Worm (Caenorhabditis elegans): ENCODE measurements around the gene F32D8.12.

Gene F32D8.12

DNA sequence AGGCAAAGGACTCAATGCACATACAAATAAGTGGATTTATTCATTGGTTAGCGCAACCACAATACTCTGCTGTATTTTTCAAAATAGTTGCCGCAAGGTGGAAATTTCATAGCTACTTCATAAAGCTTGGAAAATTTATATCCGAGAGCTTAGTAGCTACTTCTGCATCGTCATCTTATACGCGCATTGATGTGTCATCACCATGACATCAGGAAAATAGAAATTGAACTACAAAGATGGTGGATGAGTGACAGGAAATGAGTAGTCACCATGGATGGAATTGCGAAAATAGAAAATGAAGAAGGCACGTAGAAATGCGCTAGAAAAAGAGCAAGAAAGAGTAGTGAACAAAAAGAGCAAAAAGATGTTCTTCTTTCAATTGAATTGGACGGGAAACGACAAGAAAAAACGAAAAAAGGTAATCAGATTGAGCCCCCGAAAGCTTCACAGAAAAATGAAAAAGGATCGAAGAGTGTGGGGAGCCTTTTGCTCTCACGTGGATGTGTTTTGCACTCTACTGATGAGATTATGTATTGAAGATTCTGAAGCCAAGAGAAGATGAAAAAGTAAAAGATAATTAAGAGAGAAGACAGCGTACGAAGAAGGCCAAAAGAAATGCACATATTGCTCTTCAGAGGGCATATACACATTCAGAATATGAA is 15.8 kb downstream of the F32D8.12 start:
- TF ChIP-seq unc-62 (GFP tag; optimal IDR thresholded peaks at IDR 0.05 in 1 of 2): peak in 1 of 2 experiments; percentile 90
- TF ChIP-seq unc-62 (tag; optimal IDR thresholded peaks at IDR 0.05): no peak
- peak; percentile 79 for TF ChIP-seq aha-1 (tag)
- TF ChIP-seq ZK546.5 (tag; optimal IDR thresholded peaks at IDR 0.05): no peak
- TF ChIP-seq daf-8 (GFP tag; IDR thresholded peaks at IDR 0.05): no peak
- peak in 1 of 2 experiments; percentile 44 for TF ChIP-seq lsy-2 (tag; optimal IDR thresholded peaks at IDR 0.05)
- TF ChIP-seq ctbp-1 (GFP tag; IDR thresholded peaks at IDR 0.05): peak; percentile 68; the same call in 1 of the 2 replicates
- TF ChIP-seq Y48G9A.11 (GFP tag; IDR thresholded peaks at IDR 0.05): no peak
- TF ChIP-seq saeg-2 (GFP tag; IDR thresholded peaks at IDR 0.05): no peak
- no peak for TF ChIP-seq zag-1 (tag; optimal IDR thresholded peaks at IDR 0.05)
- no peak for TF ChIP-seq ceh-28 (tag; optimal IDR thresholded peaks at IDR 0.05)
- no peak for TF ChIP-seq nhr-6 (tag; optimal IDR thresholded peaks at IDR 0.05)
- TF ChIP-seq attf-4 (tag; optimal IDR thresholded peaks at IDR 0.05): no peak
- TF ChIP-seq snpc-1.2 (GFP tag; IDR thresholded peaks at IDR 0.05): no peak
- no peak for TF ChIP-seq dmd-6 (GFP tag; IDR thresholded peaks at IDR 0.05)
- TF ChIP-seq pqm-1 (tag; optimal IDR thresholded peaks at IDR 0.05): no peak
- peak; percentile 92 for TF ChIP-seq ces-1 (GFP tag; optimal IDR thresholded peaks at IDR 0.05)
- peak; percentile 74 for TF ChIP-seq fkh-10 (GFP tag; optimal IDR thresholded peaks at IDR 0.05)
- TF ChIP-seq lin-38 (GFP tag; IDR thresholded peaks at IDR 0.05): no peak
- no peak for TF ChIP-seq tag-97 (GFP tag; IDR thresholded peaks at IDR 0.05)
- peak in 1 of 2 experiments; percentile 24 for TF ChIP-seq hif-1 (tag; optimal IDR thresholded peaks at IDR 0.05)
- no peak for TF ChIP-seq aly-2 (tag; optimal IDR thresholded peaks at IDR 0.05)
- no peak for TF ChIP-seq hmg-1.1 (GFP tag; IDR thresholded peaks at IDR 0.05)
- no peak for TF ChIP-seq vab-7 (GFP tag; IDR thresholded peaks at IDR 0.05)
- TF ChIP-seq spr-3 (GFP tag; optimal IDR thresholded peaks at IDR 0.05): no peak

- TF ChIP-seq mdl-1 (tag; optimal IDR thresholded peaks at IDR 0.05) (peak in 1 of 2 experiments; percentile 18), daf-16 (GFP tag; optimal IDR thresholded peaks at IDR 0.05) (no peak), daf-16 (tag; optimal IDR thresholded peaks at IDR 0.05) (peak; percentile 0), unc-62 (GFP tag; optimal IDR thresholded peaks at IDR 0.05 in 1 of 2) (peak in 1 of 2 experiments; percentile 76), unc-62 (tag; optimal IDR thresholded peaks at IDR 0.05) (no peak), daf-19 (GFP tag; conservative IDR thresholded peaks at IDR 0.05) (no peak), hlh-30 (tag; optimal IDR thresholded peaks at IDR 0.05; ENCODE audit: insufficient read depth) (peak; percentile 39)
These were observed 17.6 kb downstream of the F32D8.12 start for ce11 chrV:10873190-10873589.

DNA sequence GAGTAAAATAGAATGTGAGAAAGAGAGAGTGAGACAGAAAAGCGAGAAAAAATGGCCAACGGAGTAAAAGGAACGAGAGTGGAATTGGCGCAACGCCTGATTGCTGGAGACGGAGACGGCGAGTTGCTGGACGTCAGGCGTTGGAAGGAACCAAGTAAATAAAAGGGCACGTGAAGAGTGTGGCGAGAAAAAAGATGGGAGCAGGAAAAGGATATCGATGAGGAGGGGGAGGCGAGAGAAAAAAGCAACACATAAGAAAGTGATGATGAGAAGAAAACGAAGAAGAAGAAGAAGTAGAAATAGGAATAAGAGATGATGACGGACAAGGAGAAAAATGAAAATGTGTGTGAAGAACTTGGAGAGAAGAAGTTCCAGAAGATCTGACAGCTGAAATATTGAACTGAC is 19.4 kb downstream of the F32D8.12 start:
- TF ChIP-seq hmg-1.1 (GFP tag; IDR thresholded peaks at IDR 0.05): peak; percentile 87
- no peak for TF ChIP-seq pha-4 (GFP tag; IDR thresholded peaks at IDR 0.05)
- TF ChIP-seq pha-4 (tag; optimal IDR thresholded peaks at IDR 0.05): peak; percentile 26
- peak; percentile 12 for TF ChIP-seq ceh-32 (tag; optimal IDR thresholded peaks at IDR 0.05; ENCODE audit: poor library complexity)
- TF ChIP-seq fkh-10 (GFP tag; optimal IDR thresholded peaks at IDR 0.05): peak; percentile 92
- TF ChIP-seq egl-27 (tag; optimal IDR thresholded peaks at IDR 0.05): no peak
- peak; percentile 60; the same call in 1 of the 2 replicates for TF ChIP-seq set-16 (GFP tag; IDR thresholded peaks at IDR 0.05)
- no peak for TF ChIP-seq dmd-8 (GFP tag; IDR thresholded peaks at IDR 0.05)
- peak; percentile 17 for TF ChIP-seq nhr-102 (tag; optimal IDR thresholded peaks at IDR 0.05)
- TF ChIP-seq hlh-11 (tag; optimal IDR thresholded peaks at IDR 0.05): peak; percentile 93
- TF ChIP-seq hlh-30 (tag; optimal IDR thresholded peaks at IDR 0.05; ENCODE audit: insufficient read depth): peak; percentile 99
- peak; percentile 99 for TF ChIP-seq aha-1 (tag)
- no peak for TF ChIP-seq nhr-41 (GFP tag; IDR thresholded peaks at IDR 0.05)
- TF ChIP-seq unc-39 (tag; optimal IDR thresholded peaks at IDR 0.05): no peak
- peak; percentile 88 for TF ChIP-seq nhr-11 (tag; optimal IDR thresholded peaks at IDR 0.05)
- TF ChIP-seq zfp-2 (tag; optimal IDR thresholded peaks at IDR 0.05): no peak
- no peak for TF ChIP-seq tag-97 (GFP tag; IDR thresholded peaks at IDR 0.05)
- peak; percentile 25 for TF ChIP-seq ces-1 (GFP tag; optimal IDR thresholded peaks at IDR 0.05)
- no peak for TF ChIP-seq cey-2 (tag; optimal IDR thresholded peaks at IDR 0.05; ENCODE audit: borderline replicate concordance, insufficient read depth)
- TF ChIP-seq gei-8 (GFP tag; optimal IDR thresholded peaks at IDR 0.05): peak; percentile 47
- no peak for TF ChIP-seq nhr-237 (tag; optimal IDR thresholded peaks at IDR 0.05)
- TF ChIP-seq daf-19 (GFP tag; conservative IDR thresholded peaks at IDR 0.05): no peak
- peak; percentile 75 for TF ChIP-seq rbr-2 (tag; optimal IDR thresholded peaks at IDR 0.05)
- no peak for TF ChIP-seq php-3 (GFP tag; IDR thresholded peaks at IDR 0.05)
- TF ChIP-seq tra-1 (GFP tag; IDR thresholded peaks at IDR 0.05): peak; percentile 73
- no peak for TF ChIP-seq zag-1 (tag; optimal IDR thresholded peaks at IDR 0.05)
